Fruit fly (Drosophila melanogaster) whole organism, adult: ENCODE measurements around the gene CG46310.

ENCODE experiments used
- CG11617 ChIP-seq: fragments of 200-800 bp; sonication (Bioruptor generic); optimal IDR thresholded peaks from 2 replicates; lab custom pipeline; 2017; ENCODE audit warnings: mild to moderate bottlenecking, missing biosample characterization, missing genetic modification reagents, missing genetic modification characterization
- CG12768 ChIP-seq: fragments of 200-800 bp; sonication (Bioruptor generic); optimal IDR thresholded peaks from 2 replicates; lab custom pipeline; 2017; ENCODE audit warnings: missing biosample characterization, missing genetic modification characterization, mild to moderate bottlenecking, moderate library complexity, missing genetic modification reagents
- CG14711 ChIP-seq: fragments of 200-800 bp; sonication (Bioruptor generic); optimal IDR thresholded peaks from 2 replicates; lab custom pipeline; 2018; ENCODE audit warnings: missing biosample characterization, mild to moderate bottlenecking, missing genetic modification characterization, moderate library complexity
- CG1620 ChIP-seq: fragments of 200-800 bp; sonication (Bioruptor generic); optimal IDR thresholded peaks from 2 replicates; lab custom pipeline; 2016; ENCODE audit warnings: missing biosample characterization, missing genetic modification characterization
- CG33017 ChIP-seq: fragments of 200-800 bp; sonication (Bioruptor generic); optimal IDR thresholded peaks from 2 replicates; lab custom pipeline; 2018; ENCODE audit warnings: missing biosample characterization, mild to moderate bottlenecking, missing genetic modification characterization, moderate library complexity
- CG5204 ChIP-seq: fragments of 200-800 bp; sonication (Bioruptor generic); optimal IDR thresholded peaks from 2 replicates; lab custom pipeline; 2016; ENCODE audit warnings: missing biosample characterization, missing genetic modification characterization
- CG7045 ChIP-seq: fragments of 200-800 bp; sonication (Bioruptor generic); optimal IDR thresholded peaks from 2 replicates; lab custom pipeline; 2017; ENCODE audit warnings: missing biosample characterization, mild to moderate bottlenecking, missing genetic modification characterization
- CG7101 ChIP-seq: fragments of 200-800 bp; sonication (Bioruptor generic); optimal IDR thresholded peaks from 2 replicates; lab custom pipeline; 2018; ENCODE audit warnings: missing biosample characterization, mild to moderate bottlenecking, missing genetic modification characterization, moderate library complexity
- Crg-1 ChIP-seq: fragments of 200-800 bp; sonication (Bioruptor generic); optimal IDR thresholded peaks from 2 replicates; lab custom pipeline; 2016; ENCODE audit warnings: missing biosample characterization, missing genetic modification characterization
- Hr96 ChIP-seq: fragments of 200-800 bp; sonication (Bioruptor generic); optimal IDR thresholded peaks from 2 replicates; lab custom pipeline; 2016; ENCODE audit warnings: missing biosample characterization, missing genetic modification characterization
- Mnt ChIP-seq: fragments of 200-800 bp; sonication (Bioruptor generic); optimal IDR thresholded peaks from 2 replicates; lab custom pipeline; 2016; ENCODE audit warnings: missing biosample characterization, mild to moderate bottlenecking, missing genetic modification characterization
- bab1 ChIP-seq: fragments of 200-800 bp; sonication (Bioruptor generic); optimal IDR thresholded peaks from 3 replicates; lab custom pipeline; 2019; ENCODE audit warnings: missing biosample characterization, mild to moderate bottlenecking, missing genetic modification characterization, moderate library complexity
- cic ChIP-seq: fragments of 200-800 bp; sonication (Bioruptor generic); optimal IDR thresholded peaks from 2 replicates; lab custom pipeline; 2017; ENCODE audit warnings: missing biosample characterization, mild to moderate bottlenecking, missing genetic modification characterization, moderate library complexity
- cnc ChIP-seq, 2 experiments: fragments of >200 bp; optimal IDR thresholded peaks; 2 replicates each; lab custom pipeline; 2017
- kay ChIP-seq: fragments of 200-800 bp; sonication (Bioruptor generic); peaks from one replicate; lab custom pipeline; 2016; ENCODE audit warnings: missing biosample characterization, missing genetic modification characterization, borderline replicate concordance
- ovo ChIP-seq: fragments of 200-800 bp; sonication (Bioruptor generic); optimal IDR thresholded peaks from 2 replicates; lab custom pipeline; 2016; ENCODE audit warnings: missing biosample characterization, missing genetic modification characterization
- pad ChIP-seq: fragments of 200-800 bp; sonication (Bioruptor generic); optimal IDR thresholded peaks from 3 replicates; lab custom pipeline; 2017; ENCODE audit warnings: missing biosample characterization, missing genetic modification characterization, mild to moderate bottlenecking, moderate library complexity, missing genetic modification reagents
- tj ChIP-seq: fragments of 200-800 bp; sonication (Bioruptor generic); optimal IDR thresholded peaks from 3 replicates; lab custom pipeline; 2017; ENCODE audit warnings: missing biosample characterization, mild to moderate bottlenecking, missing genetic modification characterization, moderate library complexity
- toe ChIP-seq: fragments of 200-800 bp; sonication (Bioruptor generic); optimal IDR thresholded peaks from 2 replicates; lab custom pipeline; 2016; ENCODE audit warnings: missing biosample characterization, missing genetic modification characterization

CG46310 gene

DNA sequence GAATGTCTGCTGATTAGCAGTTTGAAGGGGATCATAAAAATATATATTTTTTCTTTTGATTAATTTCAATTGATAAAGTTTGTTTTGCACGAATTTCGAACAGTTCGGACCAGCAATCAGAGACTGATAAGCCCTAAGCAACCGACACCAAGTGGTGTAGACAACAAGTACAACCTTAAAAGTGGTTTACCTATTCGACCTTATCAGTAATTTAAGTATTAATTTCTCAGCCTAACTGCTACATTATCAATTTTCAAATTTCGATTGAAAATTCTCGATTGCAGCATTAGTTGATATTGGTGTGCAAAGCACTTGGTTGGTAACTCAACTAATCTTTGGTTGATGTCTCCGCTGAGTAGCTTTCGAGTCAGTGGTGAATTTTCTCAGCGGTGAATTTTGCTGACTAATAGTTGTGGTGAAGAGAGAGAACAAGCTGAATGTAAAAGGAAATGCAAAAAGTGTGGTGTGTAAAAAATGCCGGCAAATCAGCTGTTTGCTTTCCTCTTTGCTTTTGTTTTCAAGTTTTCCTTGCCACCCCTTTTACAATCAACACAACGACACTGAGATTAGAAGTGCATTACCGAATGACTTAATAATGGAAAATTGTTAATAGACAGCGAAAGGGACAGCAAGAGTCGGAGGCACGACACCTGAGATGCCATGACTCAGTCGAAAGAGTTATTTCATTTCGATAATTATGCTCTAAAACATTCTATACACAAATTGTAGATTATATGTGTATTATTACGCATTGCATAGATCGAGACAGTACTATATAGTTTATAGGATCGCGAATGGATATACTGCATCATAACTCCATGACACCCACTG is 41.1 kb downstream of the CG46310 start:
- peak; percentile 80 for TF ChIP-seq cic (GFP tag; lab: Kevin White, UChicago)
- TF ChIP-seq CG7101 (tag; lab: Kevin White, UChicago): peak; percentile 12
- TF ChIP-seq CG33017 (tag; lab: Kevin White, UChicago): peak; percentile 47
- peak; percentile 46 for TF ChIP-seq bab1
- no peak for TF ChIP-seq CG14711 (tag; lab: Kevin White, UChicago)
- peak in 1 of 2 experiments; percentile 92 for TF ChIP-seq cnc (optimal IDR thresholded peaks at IDR 0.05; lab: Kevin White, UChicago)
- TF ChIP-seq CG7045: no peak
- TF ChIP-seq pad: peak; percentile 24
- TF ChIP-seq kay (GFP tag; lab: Kevin White, UChicago): peak; percentile 99

DNA sequence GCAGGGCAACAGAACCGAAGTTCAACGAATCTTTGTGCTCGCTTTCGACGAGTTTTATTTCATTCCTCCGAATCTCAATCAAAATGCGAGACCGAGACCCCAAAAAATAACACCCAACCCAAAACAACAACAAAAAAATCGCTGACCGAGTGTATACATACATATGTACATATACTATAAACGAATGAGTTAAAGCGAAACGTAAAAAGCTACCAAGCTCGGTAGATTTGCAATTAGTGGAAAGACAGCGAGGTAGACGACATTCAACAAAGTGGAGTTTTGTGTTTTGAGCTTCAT is 41.7 kb downstream of the CG46310 start:
- TF ChIP-seq CG7045: no peak
- no peak for TF ChIP-seq CG7101 (tag; lab: Kevin White, UChicago)
- TF ChIP-seq toe (GFP tag; lab: Kevin White, UChicago): no peak
- TF ChIP-seq tj (GFP tag; lab: Kevin White, UChicago): peak; percentile 92
- TF ChIP-seq cic (GFP tag; lab: Kevin White, UChicago): no peak

DNA sequence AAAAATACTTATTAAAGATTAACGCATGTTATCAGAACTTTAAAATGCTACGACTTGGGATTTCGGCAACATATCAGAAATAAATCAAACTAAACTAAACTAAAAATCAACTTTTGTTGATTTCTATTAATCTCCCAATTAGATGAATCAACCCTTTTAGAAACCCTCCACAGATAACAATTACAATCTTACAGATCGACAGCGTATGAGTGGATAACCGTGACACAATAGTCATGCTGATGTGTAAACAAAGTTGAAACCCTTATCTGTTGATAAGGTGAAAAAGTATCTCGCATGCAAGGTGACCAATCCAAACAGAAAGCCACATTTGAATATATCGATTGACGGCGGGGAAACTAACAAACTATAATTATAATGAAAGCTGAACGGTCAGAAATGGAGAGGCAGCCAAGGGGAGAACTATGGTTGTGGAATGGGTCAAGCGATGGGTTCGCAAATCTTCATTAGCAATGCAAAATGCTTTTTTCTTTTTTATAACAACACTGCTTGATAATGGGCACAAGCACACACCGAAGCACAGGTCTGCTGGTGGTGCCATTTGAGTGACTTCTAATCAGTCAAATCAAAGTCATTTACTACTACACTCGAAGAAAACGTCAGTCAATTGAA is 43.6 kb downstream of the CG46310 start:
- TF ChIP-seq CG33017 (tag; lab: Kevin White, UChicago): peak; percentile 3
- TF ChIP-seq bab1: no peak
- no peak for TF ChIP-seq toe (GFP tag; lab: Kevin White, UChicago)
- TF ChIP-seq kay (GFP tag; lab: Kevin White, UChicago): peak; percentile 54
- TF ChIP-seq CG5204: no peak
- TF ChIP-seq pad: no peak
- no peak for TF ChIP-seq CG11617
- TF ChIP-seq Mnt (GFP tag; lab: Kevin White, UChicago): no peak
- TF ChIP-seq Crg-1 (GFP tag; lab: Kevin White, UChicago): no peak
- TF ChIP-seq ovo: no peak
- peak; percentile 54 for TF ChIP-seq cic (GFP tag; lab: Kevin White, UChicago)

DNA sequence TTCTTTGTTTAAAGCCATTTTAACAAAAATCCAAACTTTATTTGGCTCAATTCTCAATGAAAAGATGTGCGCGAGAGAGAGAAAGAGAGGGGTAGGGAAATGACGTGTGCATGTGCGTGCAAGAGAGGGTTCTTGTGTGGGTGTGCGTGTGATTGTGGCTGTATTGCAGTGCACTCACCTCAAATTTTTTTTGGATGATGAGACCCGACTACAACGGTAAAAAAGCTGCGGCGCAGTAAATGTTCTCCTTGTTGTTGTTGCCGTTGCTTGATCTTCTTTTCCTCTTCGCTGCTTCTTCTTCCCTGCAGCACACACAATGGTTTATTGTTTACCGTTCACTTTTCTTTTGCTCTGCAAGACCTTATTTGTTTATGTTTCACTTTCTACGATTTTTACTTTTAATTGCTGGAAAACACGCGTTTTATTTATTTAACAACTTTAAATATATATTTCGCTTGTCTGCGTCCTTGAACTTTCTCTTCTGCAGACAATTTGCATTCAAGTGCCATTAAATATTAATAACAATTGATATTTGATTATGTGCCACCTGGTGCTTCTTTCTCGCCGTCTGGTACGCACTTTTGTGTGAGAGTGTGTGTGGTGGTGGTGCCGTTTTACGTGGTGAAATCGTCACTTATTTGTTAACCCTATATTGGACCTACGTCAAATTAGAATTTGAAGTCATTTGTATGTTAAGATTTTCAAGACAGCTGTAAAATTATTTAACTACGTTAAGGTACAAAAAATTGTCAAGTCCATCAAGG is 46.7 kb downstream of the CG46310 start:
- TF ChIP-seq pad: peak; percentile 83
- peak; percentile 2 for TF ChIP-seq tj (GFP tag; lab: Kevin White, UChicago)
- no peak for TF ChIP-seq bab1
- TF ChIP-seq ovo: peak; percentile 87

DNA sequence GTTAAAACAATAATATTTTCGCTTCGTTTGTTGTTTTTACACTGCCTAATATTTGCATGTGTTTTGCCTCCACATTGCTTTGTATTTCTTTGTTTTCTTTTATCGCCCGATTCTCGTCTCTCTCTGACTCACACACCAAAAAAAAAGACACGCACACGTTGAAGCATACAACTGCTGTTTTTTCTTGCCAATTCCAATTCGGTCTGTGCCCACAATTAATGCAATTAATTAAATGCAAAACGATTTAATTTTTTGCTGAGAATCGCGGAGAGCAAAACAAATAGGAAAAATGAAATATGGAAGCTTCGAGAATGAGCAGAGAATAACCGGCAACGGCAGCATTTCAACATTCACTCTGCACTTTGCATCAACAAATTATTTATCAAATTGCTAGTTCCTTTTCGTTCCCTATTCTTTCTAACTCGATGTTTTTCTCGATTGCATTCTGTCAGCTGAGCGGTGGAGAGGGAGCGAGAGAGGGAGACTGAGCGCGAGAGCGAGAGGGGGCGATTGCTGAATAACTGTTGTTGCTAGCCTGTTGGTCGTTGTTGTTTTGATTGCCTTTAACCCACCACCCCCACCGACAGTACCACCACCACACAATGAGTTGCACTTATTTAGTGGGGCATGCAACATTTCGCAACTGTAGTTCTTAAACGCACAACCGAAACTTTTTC is 47.5 kb downstream of the CG46310 start:
- TF ChIP-seq CG12768 (GFP tag; lab: Kevin White, UChicago) (no peak), cic (GFP tag; lab: Kevin White, UChicago) (no peak), ovo (no peak), CG14711 (tag; lab: Kevin White, UChicago) (no peak), Mnt (GFP tag; lab: Kevin White, UChicago) (peak; percentile 22), CG33017 (tag; lab: Kevin White, UChicago) (no peak), toe (GFP tag; lab: Kevin White, UChicago) (no peak), cnc (optimal IDR thresholded peaks at IDR 0.05; lab: Kevin White, UChicago) (peak; percentile 26 to 53), CG7101 (tag; lab: Kevin White, UChicago) (no peak), pad (peak; percentile 70), CG1620 (GFP tag; lab: Kevin White, UChicago) (no peak), kay (GFP tag; lab: Kevin White, UChicago) (peak; percentile 98), Hr96 (GFP tag; lab: Kevin White, UChicago) (no peak), tj (GFP tag; lab: Kevin White, UChicago) (peak; percentile 57), Crg-1 (GFP tag; lab: Kevin White, UChicago) (no peak)

DNA sequence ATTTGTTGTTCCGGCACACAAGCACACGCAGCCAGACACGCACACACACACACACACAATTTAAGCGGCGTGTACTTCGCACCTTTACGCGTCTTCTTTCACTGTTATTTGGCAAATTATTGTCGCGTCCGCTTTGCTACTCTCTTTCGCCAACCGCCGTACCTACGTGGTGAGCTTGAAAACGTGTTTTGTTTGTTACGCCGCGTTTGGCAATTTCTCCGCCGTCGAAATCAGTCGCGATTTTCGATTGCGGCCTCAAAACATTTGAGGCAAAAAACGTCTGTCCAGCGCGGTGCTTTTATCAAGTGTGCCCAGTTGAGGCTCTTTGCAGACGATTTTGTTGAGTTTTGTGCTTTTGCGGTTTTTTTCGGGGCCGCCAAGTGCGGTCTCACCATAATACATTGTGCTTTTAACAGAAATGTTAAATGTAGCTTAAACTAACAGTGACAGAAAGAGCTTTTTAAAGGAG is 48.0 kb downstream of the CG46310 start:
- TF ChIP-seq cic (GFP tag; lab: Kevin White, UChicago) (peak; percentile 50), pad (peak; percentile 51), CG1620 (GFP tag; lab: Kevin White, UChicago) (peak; percentile 17), toe (GFP tag; lab: Kevin White, UChicago) (no peak), CG12768 (GFP tag; lab: Kevin White, UChicago) (peak; percentile 49), tj (GFP tag; lab: Kevin White, UChicago) (no peak), CG11617 (no peak), Mnt (GFP tag; lab: Kevin White, UChicago) (peak; percentile 64), bab1 (peak; percentile 65), CG7045 (no peak), Crg-1 (GFP tag; lab: Kevin White, UChicago) (no peak), CG14711 (tag; lab: Kevin White, UChicago) (no peak)
